Worm (Caenorhabditis elegans): ENCODE data around the gene pdi-1.

DNA sequence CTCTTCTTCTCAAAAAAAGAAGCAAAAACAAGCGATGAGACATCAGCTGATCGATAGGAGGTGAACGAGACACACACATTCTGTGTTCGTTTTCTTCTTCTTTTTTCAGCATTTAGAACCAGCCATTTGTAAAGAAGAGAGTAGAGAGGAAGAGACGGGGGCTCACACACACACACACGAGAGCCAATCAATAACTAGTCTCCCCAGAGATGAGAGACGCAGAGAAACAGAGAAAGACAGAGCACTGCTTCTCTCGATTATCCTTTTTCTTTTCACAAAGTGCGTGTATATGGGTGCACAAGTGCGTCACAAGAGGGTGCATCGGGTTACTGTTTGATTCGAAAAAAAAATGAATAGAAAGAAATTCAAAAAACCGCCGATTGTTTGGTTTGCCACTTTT, 23.9 kb downstream of the pdi-1 start:
- TF ChIP-seq ceh-83 (GFP tag; optimal IDR thresholded peaks at IDR 0.05) (no peak), M03D4.4 (tag; optimal IDR thresholded peaks at IDR 0.05) (no peak), unc-39 (tag; optimal IDR thresholded peaks at IDR 0.05) (no peak), lin-32 (GFP tag; optimal IDR thresholded peaks at IDR 0.05) (no peak), ztf-11 (tag; optimal IDR thresholded peaks at IDR 0.05) (no peak), nhr-237 (tag; optimal IDR thresholded peaks at IDR 0.05) (no peak), pha-4 (tag; optimal IDR thresholded peaks at IDR 0.05) (peak; percentile 63), lsy-2 (tag; optimal IDR thresholded peaks at IDR 0.05) (no peak), nhr-12 (tag; optimal IDR thresholded peaks at IDR 0.05) (no peak), elt-3 (tag; optimal IDR thresholded peaks at IDR 0.05) (no peak), unc-62 (GFP tag; optimal IDR thresholded peaks at IDR 0.05) (no peak), snpc-4 (tag; optimal IDR thresholded peaks at IDR 0.05) (no peak), nhr-76 (tag; optimal IDR thresholded peaks at IDR 0.05) (no peak), cnd-1 (tag; optimal IDR thresholded peaks at IDR 0.05) (no peak)
